Worm (Caenorhabditis elegans) whole organism, midembryonic: Measurements from ENCODE around the gene coq-3.

Experiments
- T22C8.4 ChIP-seq: fragments of 200-800 bp; sonication (Bioruptor generic); IDR thresholded peaks from 2 replicates; pipeline ENCODE4 v1.3.6; 2022; ENCODE audit warnings: missing genetic modification characterization, missing compliant biosample characterization
- cog-1 ChIP-seq: sonication (generic microtip); optimal IDR thresholded peaks from 2 replicates; lab custom pipeline; 2016; ENCODE audit warnings: missing genetic modification characterization, missing compliant biosample characterization
- flt-1 ChIP-seq: fragments of 200-800 bp; sonication (Bioruptor generic); IDR thresholded peaks from 2 replicates; pipeline ENCODE4 v1.3.6; 2022; ENCODE audit warnings: missing genetic modification characterization, missing compliant biosample characterization
- med-1 ChIP-seq: sonication (generic microtip); optimal IDR thresholded peaks from 2 replicates; lab custom pipeline; 2017; ENCODE audit warnings: missing genetic modification characterization, mild to moderate bottlenecking, missing compliant biosample characterization, antibody characterized with exemption, missing genetic modification reagents; ENCODE audit not compliant: insufficient read depth
- tab-1 ChIP-seq: fragments of 200-800 bp; sonication (Bioruptor generic); IDR thresholded peaks from 2 replicates; pipeline ENCODE4 v1.3.6; 2022; ENCODE audit warnings: missing genetic modification characterization, missing compliant biosample characterization
- ztf-23 ChIP-seq: fragments of 200-800 bp; sonication (Bioruptor generic); IDR thresholded peaks from 2 replicates; pipeline ENCODE4 v1.3.6; 2022; ENCODE audit warnings: missing genetic modification reagents, missing genetic modification characterization, missing compliant biosample characterization

ce11 chrIV:14766382-14766781 is 29.7 kb downstream of the coq-3 start, which contains the start of gene vti-1:
- TF ChIP-seq flt-1 (GFP tag; lab: Robert Waterston, UW) (no peak), T22C8.4 (GFP tag; lab: Robert Waterston, UW) (no peak), med-1 (no peak), cog-1 (tag; lab: Kevin White, UChicago) (no peak), tab-1 (GFP tag; lab: Robert Waterston, UW) (no peak), ztf-23 (no peak)
